Worm (Caenorhabditis elegans) whole organism, L1 larva: Measurements from ENCODE around the gene nhr-50.

ENCODE experiments used
- C04F5.9 ChIP-seq: sonication (generic microtip); optimal IDR thresholded peaks from 2 replicates; lab custom pipeline; 2016; ENCODE audit warnings: missing genetic modification characterization, missing compliant biosample characterization
- C16A3.4 ChIP-seq: fragments of 150-350 bp; optimal IDR thresholded peaks from 2 replicates; lab custom pipeline; 2014; ENCODE audit warnings: missing biosample characterization, missing genetic modification characterization
- C34B4.2 ChIP-seq: sonication (generic microtip); optimal IDR thresholded peaks from 2 replicates; lab custom pipeline; 2017; ENCODE audit warnings: mild to moderate bottlenecking, missing genetic modification characterization, missing compliant biosample characterization
- alr-1 ChIP-seq: fragments of 200-800 bp; sonication (Bioruptor generic); optimal IDR thresholded peaks from 2 replicates; lab custom pipeline; 2018; ENCODE audit warnings: borderline replicate concordance, mild to moderate bottlenecking, missing genetic modification characterization, missing compliant biosample characterization
- aly-2 ChIP-seq: fragments of 150-350 bp; optimal IDR thresholded peaks from 2 replicates; lab custom pipeline; 2014; ENCODE audit warnings: missing biosample characterization, missing genetic modification characterization
- ceh-82 ChIP-seq, 3 experiments: fragments of 150-350 bp in 1 of 3; sonication (generic microtip) in 2 of 3; optimal IDR thresholded peaks; 2 replicates each; lab custom pipeline; 2014 to 2017; ENCODE audit warnings: missing biosample characterization in 3 of 3, missing genetic modification characterization in 3 of 3
- ceh-90 ChIP-seq: sonication (generic microtip); optimal IDR thresholded peaks from 2 replicates; lab custom pipeline; 2016; ENCODE audit warnings: missing genetic modification characterization, missing compliant biosample characterization
- ces-1 ChIP-seq: fragments of 150-350 bp; optimal IDR thresholded peaks from 2 replicates; lab custom pipeline; 2014; ENCODE audit warnings: missing biosample characterization, missing genetic modification reagents, missing genetic modification characterization
- dsc-1 ChIP-seq: sonication (generic microtip); optimal IDR thresholded peaks from 2 replicates; lab custom pipeline; 2016; ENCODE audit warnings: mild to moderate bottlenecking, missing genetic modification characterization, missing compliant biosample characterization
- efl-3 ChIP-seq: fragments of 200-800 bp; sonication (Bioruptor generic); optimal IDR thresholded peaks from 2 replicates; lab custom pipeline; 2018; ENCODE audit warnings: mild to moderate bottlenecking, missing genetic modification characterization, missing compliant biosample characterization
- elt-2 ChIP-seq: sonication (generic microtip); optimal IDR thresholded peaks from 2 replicates; lab custom pipeline; 2016; ENCODE audit warnings: missing genetic modification characterization, mild to moderate bottlenecking, inconsistent platforms, missing compliant biosample characterization, missing genetic modification reagents
- ets-5 ChIP-seq: fragments of 200-800 bp; sonication (Bioruptor generic); IDR thresholded peaks from 2 replicates; pipeline ENCODE4 v1.3.6; 2022; ENCODE audit warnings: missing genetic modification characterization, missing compliant biosample characterization
- fkh-10 ChIP-seq: sonication (generic microtip); optimal IDR thresholded peaks from 2 replicates; lab custom pipeline; 2017; ENCODE audit warnings: missing biosample characterization, missing genetic modification reagents, missing genetic modification characterization
- fkh-4 ChIP-seq: sonication (generic microtip); optimal IDR thresholded peaks from 2 replicates; lab custom pipeline; 2016; ENCODE audit warnings: missing compliant biosample characterization, missing genetic modification characterization, borderline replicate concordance
- fos-1 ChIP-seq: fragments of 150-350 bp; optimal IDR thresholded peaks from 2 replicates; lab custom pipeline; 2014; ENCODE audit warnings: missing biosample characterization, missing genetic modification characterization
- hlh-17 ChIP-seq: fragments of 200-800 bp; sonication (Bioruptor generic); optimal IDR thresholded peaks from 2 replicates; lab custom pipeline; 2018; ENCODE audit warnings: missing genetic modification characterization, mild to moderate bottlenecking, missing compliant biosample characterization, moderate library complexity, borderline replicate concordance
- hlh-4 ChIP-seq: sonication (generic microtip); optimal IDR thresholded peaks from 2 replicates; lab custom pipeline; 2016; ENCODE audit warnings: mild to moderate bottlenecking, missing genetic modification characterization, missing compliant biosample characterization
- irx-1 ChIP-seq: sonication (generic microtip); optimal IDR thresholded peaks from 2 replicates; lab custom pipeline; 2016; ENCODE audit warnings: missing genetic modification characterization, missing compliant biosample characterization
- isw-1 ChIP-seq: fragments of 200-800 bp; sonication (Bioruptor generic); IDR thresholded peaks from 2 replicates; pipeline ENCODE4 v1.3.6; 2022; ENCODE audit warnings: missing genetic modification characterization, missing compliant biosample characterization
- jun-1 ChIP-seq: fragments of 150-350 bp; optimal IDR thresholded peaks from 2 replicates; lab custom pipeline; 2014; ENCODE audit warnings: missing biosample characterization, missing genetic modification reagents, missing genetic modification characterization
- lin-14 ChIP-seq: fragments of 200-800 bp; sonication (Bioruptor generic); optimal IDR thresholded peaks from 2 replicates; lab custom pipeline; 2018; ENCODE audit warnings: mild to moderate bottlenecking, missing genetic modification characterization, moderate library complexity, missing compliant biosample characterization
- lin-15B ChIP-seq: fragments of 150-350 bp; sonication (generic microtip); optimal IDR thresholded peaks from 3 replicates; lab custom pipeline; 2014; ENCODE audit warnings: missing biosample characterization, missing genetic modification characterization
- lin-35 ChIP-seq, 2 experiments: fragments of 150-350 bp; optimal IDR thresholded peaks; 2 replicates each; lab custom pipeline; 2014; ENCODE audit warnings: missing biosample characterization in 2 of 2, missing genetic modification characterization in 2 of 2, missing genetic modification reagents in 2 of 2
- mep-1 ChIP-seq: fragments of 150-350 bp; optimal IDR thresholded peaks from 2 replicates; lab custom pipeline; 2014; ENCODE audit warnings: missing biosample characterization, missing genetic modification characterization
- nhr-11 ChIP-seq: fragments of 150-350 bp; optimal IDR thresholded peaks from 2 replicates; lab custom pipeline; 2014; ENCODE audit warnings: missing biosample characterization, missing genetic modification characterization
- nhr-19 ChIP-seq: fragments of 200-800 bp; sonication (Bioruptor generic); conservative IDR thresholded peaks from 2 replicates; pipeline ENCODE4 v1.3.6; 2022; ENCODE audit warnings: missing genetic modification characterization, missing compliant biosample characterization
- nhr-28 ChIP-seq: fragments of 150-350 bp; optimal IDR thresholded peaks from 2 replicates; lab custom pipeline; 2014; ENCODE audit warnings: missing biosample characterization, missing genetic modification characterization
- nhr-47 ChIP-seq: sonication (generic microtip); optimal IDR thresholded peaks from 2 replicates; lab custom pipeline; 2016; ENCODE audit warnings: mild to moderate bottlenecking, missing genetic modification characterization, moderate library complexity, missing compliant biosample characterization
- nhr-71 ChIP-seq: sonication (generic microtip); optimal IDR thresholded peaks from 2 replicates; lab custom pipeline; 2016; ENCODE audit warnings: mild to moderate bottlenecking, missing genetic modification characterization, moderate library complexity, missing compliant biosample characterization
- nhr-76 ChIP-seq: sonication (generic microtip); optimal IDR thresholded peaks from 2 replicates; lab custom pipeline; 2017; ENCODE audit warnings: missing biosample characterization, missing genetic modification characterization
- nhr-77 ChIP-seq: fragments of 150-350 bp; optimal IDR thresholded peaks from 2 replicates; lab custom pipeline; 2014; ENCODE audit warnings: missing biosample characterization, missing genetic modification characterization
- nhr-84 ChIP-seq: sonication (generic microtip); optimal IDR thresholded peaks from 2 replicates; lab custom pipeline; 2017; ENCODE audit warnings: missing biosample characterization, missing genetic modification characterization
- pax-3 ChIP-seq: fragments of 200-800 bp; sonication (Bioruptor generic); optimal IDR thresholded peaks from 2 replicates; lab custom pipeline; 2018; ENCODE audit warnings: mild to moderate bottlenecking, missing genetic modification characterization, moderate library complexity, missing compliant biosample characterization
- rnt-1 ChIP-seq: sonication (generic microtip); optimal IDR thresholded peaks from 2 replicates; lab custom pipeline; 2016; ENCODE audit warnings: mild to moderate bottlenecking, missing genetic modification characterization, moderate library complexity, missing compliant biosample characterization
- sox-4 ChIP-seq: sonication (generic microtip); optimal IDR thresholded peaks from 2 replicates; lab custom pipeline; 2016; ENCODE audit warnings: missing genetic modification characterization, missing compliant biosample characterization
- sptf-1 ChIP-seq: fragments of 150-350 bp; optimal IDR thresholded peaks from 2 replicates; lab custom pipeline; 2014; ENCODE audit warnings: missing biosample characterization, missing genetic modification characterization
- swsn-7 ChIP-seq: sonication (generic microtip); optimal IDR thresholded peaks from 2 replicates; lab custom pipeline; 2016; ENCODE audit warnings: missing genetic modification characterization, missing compliant biosample characterization
- tbx-2 ChIP-seq: sonication (generic microtip); optimal IDR thresholded peaks from 2 replicates; lab custom pipeline; 2016; ENCODE audit warnings: missing genetic modification characterization, missing compliant biosample characterization
- unc-30 ChIP-seq: sonication (generic microtip); optimal IDR thresholded peaks from 2 replicates; lab custom pipeline; 2017; ENCODE audit warnings: missing biosample characterization, missing genetic modification characterization
- unc-86 ChIP-seq: sonication (generic microtip); optimal IDR thresholded peaks from 2 replicates; lab custom pipeline; 2016; ENCODE audit warnings: missing genetic modification characterization, missing compliant biosample characterization
- unc-98 ChIP-seq: fragments of 200-800 bp; sonication (Bioruptor generic); IDR thresholded peaks from 2 replicates; pipeline ENCODE4 v1.3.6; 2022; ENCODE audit warnings: missing genetic modification characterization, missing compliant biosample characterization
- ztf-11 ChIP-seq, 2 experiments: sonication (generic microtip); optimal IDR thresholded peaks; 2 replicates each; lab custom pipeline; 2016 to 2017; ENCODE audit warnings: missing genetic modification characterization in 2 of 2, missing biosample characterization in 1 of 2, missing compliant biosample characterization in 1 of 2
- ztf-4 ChIP-seq: fragments of 150-350 bp; optimal IDR thresholded peaks from 2 replicates; lab custom pipeline; 2014; ENCODE audit warnings: missing biosample characterization, missing genetic modification characterization

nhr-50 gene

ce11 chrV:15957098-15957497, 43.3 kb downstream of the nhr-50 start, which contains the start of gene F36G9.3:
Gene F36G9.3, plus strand, starts transcription at chrV:15957398.
- no peak for TF ChIP-seq nhr-47
- no peak for TF ChIP-seq unc-30
- TF ChIP-seq ztf-4, result no peak
- TF ChIP-seq aly-2 (tag; lab: Kevin White, UChicago), result no peak
- TF ChIP-seq C16A3.4, result no peak
- no peak for TF ChIP-seq irx-1 (tag; lab: Kevin White, UChicago)
- no peak for TF ChIP-seq lin-15B
- TF ChIP-seq pax-3, result no peak
- TF ChIP-seq nhr-76, result no peak
- no peak for TF ChIP-seq ets-5 (GFP tag; lab: Robert Waterston, UW)
- no peak for TF ChIP-seq ceh-90 (tag; lab: Kevin White, UChicago)
- no peak for TF ChIP-seq C04F5.9
- no peak for TF ChIP-seq nhr-71 (tag; lab: Kevin White, UChicago)
- TF ChIP-seq rnt-1 (tag; lab: Kevin White, UChicago), result no peak

- TF ChIP-seq efl-3 (GFP tag; lab: Kevin White, UChicago), result no peak
- TF ChIP-seq ces-1, result no peak
- TF ChIP-seq fkh-10 (GFP tag; lab: Kevin White, UChicago), result no peak
- TF ChIP-seq dsc-1 (tag; lab: Kevin White, UChicago), result no peak
- TF ChIP-seq fos-1 (tag; lab: Kevin White, UChicago), result no peak
- TF ChIP-seq lin-35 (GFP tag; optimal IDR thresholded peaks at IDR 0.05; lab: Kevin White, UChicago), result no peak
- no peak for TF ChIP-seq sox-4
- no peak for TF ChIP-seq hlh-17
- TF ChIP-seq rnt-1 (tag; lab: Kevin White, UChicago), result no peak
- TF ChIP-seq isw-1 (GFP tag; lab: Robert Waterston, UW), result no peak
- TF ChIP-seq ztf-11 (tag; optimal IDR thresholded peaks at IDR 0.05; lab: Kevin White, UChicago), result no peak
- TF ChIP-seq fkh-4, result no peak
- no peak for TF ChIP-seq swsn-7 (tag; lab: Kevin White, UChicago)
- no peak for TF ChIP-seq jun-1 (tag; lab: Kevin White, UChicago)
These were observed 44.9 kb downstream of the nhr-50 start, which contains the start of gene srh-186 for ce11 chrV:15955497-15955896. Gene srh-186, plus strand, starts transcription at chrV:15955797.

ce11 chrV:15954932-15955331, 45.5 kb downstream of the nhr-50 start, which contains the start of gene srw-57:
Gene srw-57, minus strand, starts transcription at chrV:15955032.
- TF ChIP-seq isw-1 (GFP tag; lab: Robert Waterston, UW) (no peak), C34B4.2 (no peak), nhr-11 (tag; lab: Kevin White, UChicago) (no peak), nhr-47 (no peak), efl-3 (GFP tag; lab: Kevin White, UChicago) (no peak), nhr-84 (tag; lab: Kevin White, UChicago) (no peak), sptf-1 (tag; lab: Kevin White, UChicago) (no peak), mep-1 (tag; lab: Kevin White, UChicago) (no peak), unc-98 (GFP tag; lab: Robert Waterston, UW) (no peak), elt-2 (tag; lab: Kevin White, UChicago) (no peak), tbx-2 (tag; lab: Kevin White, UChicago) (no peak), unc-86 (tag; lab: Kevin White, UChicago) (no peak), nhr-19 (GFP tag; lab: Robert Waterston, UW) (no peak), rnt-1 (tag; lab: Kevin White, UChicago) (no peak), alr-1 (tag; lab: Kevin White, UChicago) (no peak), ceh-82 (tag; optimal IDR thresholded peaks at IDR 0.05; lab: Kevin White, UChicago) (no peak), nhr-28 (tag; lab: Kevin White, UChicago) (no peak), nhr-77 (no peak), hlh-4 (tag; lab: Kevin White, UChicago) (no peak), lin-14 (GFP tag; lab: Kevin White, UChicago) (no peak)
- TF ChIP-seq, all 84 proteins: peak for 0
